Worm (Caenorhabditis elegans): ENCODE data around the gene Y116A8C.465.
"Not testable (repeated sequence)": the region's sequence is repeated elsewhere in the genome, so short reads cannot be mapped to it uniquely, and the experiment has no call there.

Y116A8C.465 gene

DNA sequence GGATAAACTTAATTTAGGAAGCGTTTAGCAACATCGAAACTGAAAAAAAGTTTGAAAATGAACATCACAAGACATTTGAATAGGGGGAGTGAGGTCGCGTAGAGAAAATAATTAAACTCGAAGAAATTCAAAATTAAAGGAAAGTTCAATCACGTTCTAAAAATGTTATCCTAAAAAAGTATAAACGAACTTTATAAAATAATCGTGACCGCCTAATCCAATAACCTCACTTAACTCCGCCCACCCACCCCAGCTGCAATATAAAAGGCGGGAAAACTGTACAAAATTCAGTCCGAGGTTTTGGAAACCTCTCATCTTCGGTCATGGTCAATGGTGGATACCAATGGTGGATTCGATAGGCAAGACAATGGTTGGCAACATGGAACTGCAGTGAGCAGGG is at the start of gene Y116A8C.465:
Gene Y116A8C.465 (plus strand): TSS at position 301 of the 400 bp plus-strand sequence.
- TF ChIP-seq fkh-10 (GFP tag; optimal IDR thresholded peaks at IDR 0.05); nhr-77 (tag; optimal IDR thresholded peaks at IDR 0.05); ZK546.5 (tag; optimal IDR thresholded peaks at IDR 0.05): not testable (repeated sequence)

DNA sequence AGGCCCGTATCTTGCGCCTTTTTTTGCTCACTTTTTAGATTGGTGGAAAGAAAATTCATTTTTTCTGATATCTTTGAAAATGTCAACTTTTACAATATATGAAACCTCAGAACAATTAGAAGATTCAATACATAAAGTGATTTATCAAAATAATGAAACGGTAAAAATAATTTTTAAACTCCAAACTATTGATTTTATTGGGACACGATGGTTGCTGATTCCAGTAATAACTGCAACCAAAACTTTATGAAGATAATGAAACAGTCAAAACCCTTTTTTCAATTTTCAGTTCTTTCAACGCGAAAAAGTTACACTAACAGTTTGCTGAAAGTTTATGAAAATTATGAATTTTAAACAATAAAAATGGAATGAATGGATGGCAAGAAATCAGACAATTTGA is 44.0 kb upstream of the Y116A8C.465 start:
- TF ChIP-seq attf-4 (tag; optimal IDR thresholded peaks at IDR 0.05) = no peak
- peak; percentile 75 for TF ChIP-seq snpc-1.2 (GFP tag; IDR thresholded peaks at IDR 0.05)

DNA sequence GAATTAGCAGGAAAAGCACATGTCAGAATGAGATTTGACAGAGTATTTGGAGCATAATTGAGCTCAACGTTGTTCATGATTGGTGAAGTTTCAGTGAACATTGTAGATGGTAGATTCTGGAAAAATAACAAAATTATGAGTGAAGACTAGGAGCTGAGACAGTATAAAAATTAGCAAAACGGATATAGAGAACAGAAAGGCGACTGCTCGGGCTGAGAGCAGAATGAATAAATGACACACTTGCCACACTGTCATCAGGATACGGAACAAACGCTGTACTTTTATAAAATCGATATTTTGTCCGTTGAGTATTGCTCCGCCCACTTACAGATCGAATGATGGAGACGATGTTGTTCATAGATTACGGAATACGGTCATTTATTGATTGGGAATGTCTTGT is 40.0 kb upstream of the Y116A8C.465 start, which contains the start of gene dct-13:
Gene dct-13 (minus strand): TSS at position 101 of the 400 bp plus-strand sequence.
- TF ChIP-seq lin-1 (GFP tag; IDR thresholded peaks at IDR 0.05) (no peak), dpl-1 (GFP tag; optimal IDR thresholded peaks at IDR 0.05) (no peak), zip-2 (tag; optimal IDR thresholded peaks at IDR 0.05) (no peak), nhr-6 (tag; optimal IDR thresholded peaks at IDR 0.05) (no peak)

DNA sequence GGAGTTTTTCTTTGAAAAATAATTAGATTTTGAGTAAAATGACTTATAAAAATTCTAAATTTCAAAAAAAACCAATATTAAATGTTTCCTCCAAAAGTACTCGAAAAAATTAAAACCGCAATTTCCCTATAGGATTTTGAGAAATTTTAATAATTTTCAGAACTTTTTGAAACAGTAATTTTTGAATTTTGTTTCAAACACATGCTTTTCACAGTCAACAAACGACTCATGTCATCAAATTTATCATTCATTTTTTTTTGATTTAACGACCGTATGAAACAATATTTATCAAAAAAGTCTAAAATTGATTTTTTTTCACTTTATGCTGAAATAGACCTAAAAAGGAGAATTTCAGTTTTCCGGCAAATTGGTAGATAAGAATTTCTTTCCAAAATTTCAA is 38.5 kb upstream of the Y116A8C.465 start:
- no peak for TF ChIP-seq dve-1 (tag; optimal IDR thresholded peaks at IDR 0.05; ENCODE audit: insufficient read depth)
- peak; percentile 72 for TF ChIP-seq snpc-1.2 (GFP tag; IDR thresholded peaks at IDR 0.05)
- TF ChIP-seq arid-1 (GFP tag; conservative IDR thresholded peaks at IDR 0.05) = no peak

DNA sequence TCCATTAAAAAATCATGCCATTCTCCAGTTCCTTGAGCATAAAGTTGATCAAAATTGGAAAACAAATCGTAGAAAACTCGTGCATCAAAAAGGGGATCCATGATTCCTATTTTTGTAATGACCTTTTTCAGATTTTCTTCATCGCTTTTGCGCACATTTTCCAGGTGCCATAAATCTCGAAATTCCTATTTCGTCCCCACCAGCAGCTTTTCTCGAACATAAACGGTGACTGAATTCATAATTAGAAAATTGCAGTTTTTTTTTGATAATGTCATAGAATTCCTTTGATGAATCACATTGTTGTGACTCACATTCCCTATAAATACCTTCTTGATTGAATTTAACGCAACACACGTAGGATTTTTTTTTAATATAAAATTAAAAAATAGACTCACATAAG is 34.5 kb upstream of the Y116A8C.465 start, which contains the start of gene nhr-229:
Gene nhr-229 (minus strand): TSS at position 101 of the 400 bp plus-strand sequence.
- TF ChIP-seq skn-1 (tag; optimal IDR thresholded peaks at IDR 0.05) = no peak
- no peak for TF ChIP-seq mes-2 (tag; optimal IDR thresholded peaks at IDR 0.05; ENCODE audit: poor library complexity, severe bottlenecking)
- TF ChIP-seq nhr-76 (tag; optimal IDR thresholded peaks at IDR 0.05) = no peak
- no peak for TF ChIP-seq lin-29 (GFP tag; IDR thresholded peaks at IDR 0.05)
- TF ChIP-seq fkh-10 (GFP tag; optimal IDR thresholded peaks at IDR 0.05) = no peak

DNA sequence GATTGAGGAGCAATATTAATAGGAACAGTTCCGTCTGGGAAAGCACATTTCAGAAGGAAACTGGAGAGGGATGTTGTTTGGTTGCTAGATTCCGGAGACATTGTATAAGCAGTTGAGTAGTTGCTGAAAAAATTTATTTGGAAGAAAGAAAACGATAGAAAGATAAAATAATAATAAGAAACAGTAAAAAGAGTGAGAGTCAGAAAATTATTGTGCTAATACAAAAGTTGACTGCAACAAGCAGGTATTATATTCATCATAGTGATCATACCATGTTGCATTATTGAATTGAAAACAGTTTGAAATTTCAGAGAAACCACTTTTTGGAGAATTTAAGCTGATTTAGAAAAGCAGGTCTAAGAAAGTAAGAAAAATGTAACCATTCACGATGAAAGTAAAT is 25.5 kb upstream of the Y116A8C.465 start, which contains the start of gene Y116A8C.19:
Gene Y116A8C.19 (minus strand): TSS at position 101 of the 400 bp plus-strand sequence.
- TF ChIP-seq unc-62 (GFP tag; optimal IDR thresholded peaks at IDR 0.05 in 1 of 2) = peak in 1 of 2 experiments; percentile 62
- TF ChIP-seq unc-62 (tag; optimal IDR thresholded peaks at IDR 0.05) = no peak
- no peak for TF ChIP-seq tag-97 (GFP tag; IDR thresholded peaks at IDR 0.05)

DNA sequence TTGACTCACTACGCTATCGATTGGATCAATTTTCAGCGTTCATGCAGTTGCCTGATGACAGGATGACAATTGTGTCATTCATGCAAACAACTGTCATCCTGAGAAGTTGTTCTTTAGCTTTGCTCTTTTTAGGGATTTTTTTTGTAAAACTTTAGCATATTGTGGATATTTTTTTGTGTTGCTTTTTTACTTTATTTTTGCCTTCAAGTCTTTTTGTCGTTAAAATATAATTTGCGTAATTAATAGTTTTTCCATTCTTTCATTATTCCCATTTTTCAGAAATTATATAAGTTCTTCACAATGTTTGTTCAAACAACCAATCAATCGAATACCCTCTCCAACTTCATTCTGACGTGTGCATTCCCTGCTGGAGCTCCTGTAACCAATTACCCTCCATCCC is 24.4 kb upstream of the Y116A8C.465 start, which contains the start of gene Y116A8C.20:
Gene Y116A8C.20 (plus strand): TSS at position 301 of the 400 bp plus-strand sequence.
- TF ChIP-seq zfp-2 (tag; optimal IDR thresholded peaks at IDR 0.05) (no peak), daf-12 (tag; optimal IDR thresholded peaks at IDR 0.05) (no peak), lsy-2 (tag; optimal IDR thresholded peaks at IDR 0.05) (no peak), mdl-1 (tag; optimal IDR thresholded peaks at IDR 0.05) (no peak), dpl-1 (GFP tag; optimal IDR thresholded peaks at IDR 0.05) (no peak), spr-3 (GFP tag; optimal IDR thresholded peaks at IDR 0.05) (no peak), nhr-111 (GFP tag; optimal IDR thresholded peaks at IDR 0.05) (no peak), dmd-8 (GFP tag; IDR thresholded peaks at IDR 0.05) (no peak), zip-11 (GFP tag; IDR thresholded peaks at IDR 0.05) (no peak), dmd-9 (GFP tag; IDR thresholded peaks at IDR 0.05) (no peak), jun-1 (tag; optimal IDR thresholded peaks at IDR 0.05) (no peak), set-16 (GFP tag; IDR thresholded peaks at IDR 0.05) (no peak), mxl-3 (GFP tag; optimal IDR thresholded peaks at IDR 0.05) (no peak), T26A8.4 (GFP tag; IDR thresholded peaks at IDR 0.05) (no peak), nhr-11 (tag; optimal IDR thresholded peaks at IDR 0.05) (no peak), nhr-76 (tag; optimal IDR thresholded peaks at IDR 0.05) (no peak), lin-38 (GFP tag; IDR thresholded peaks at IDR 0.05) (no peak), daf-19 (GFP tag; conservative IDR thresholded peaks at IDR 0.05) (no peak), zfp-3 (GFP tag; conservative IDR thresholded peaks at IDR 0.05) (no peak), mxl-2 (GFP tag; conservative IDR thresholded peaks at IDR 0.05) (no peak)
